Fruit fly (Drosophila melanogaster) whole organism, embryonic: ENCODE results near the gene CG12951.

Experiments used
- Awh ChIP-seq: fragments of 200-800 bp; sonication (Bioruptor generic); IDR thresholded peaks from 2 replicates; pipeline ENCODE4, ENCODE4 v1.3.6; 2022; ENCODE audit warnings: missing biosample characterization, missing genetic modification characterization
- CG10654 ChIP-seq: fragments of 200-800 bp; sonication (Bioruptor generic); optimal IDR thresholded peaks from 2 replicates; lab custom pipeline; 2016; ENCODE audit warnings: missing biosample characterization, missing genetic modification characterization
- CG10979 ChIP-seq: fragments of 200-800 bp; sonication (Bioruptor generic); optimal IDR thresholded peaks from 2 replicates; lab custom pipeline; 2018; ENCODE audit warnings: missing biosample characterization, mild to moderate bottlenecking, missing genetic modification characterization, moderate library complexity
- CG12071 ChIP-seq: fragments of 200-800 bp; sonication (Bioruptor generic); optimal IDR thresholded peaks from 3 replicates; lab custom pipeline; 2018; ENCODE audit warnings: missing biosample characterization, mild to moderate bottlenecking, missing genetic modification characterization
- CG12219 ChIP-seq: fragments of 200-800 bp; sonication (Bioruptor generic); optimal IDR thresholded peaks from 3 replicates; lab custom pipeline; 2018; ENCODE audit warnings: missing biosample characterization, mild to moderate bottlenecking, missing genetic modification characterization
- CG14710 ChIP-seq: fragments of 200-800 bp; sonication (Bioruptor generic); optimal IDR thresholded peaks from 3 replicates; lab custom pipeline; 2019; ENCODE audit warnings: missing biosample characterization, mild to moderate bottlenecking, missing genetic modification characterization, moderate library complexity
- CG14860 ChIP-seq: fragments of 200-800 bp; sonication (Bioruptor generic); IDR thresholded peaks from 3 replicates; pipeline ENCODE4 v1.3.6; 2022; ENCODE audit warnings: missing biosample characterization, missing genetic modification characterization; ENCODE audit not compliant: partially characterized antibody
- CG15696 ChIP-seq: fragments of 200-800 bp; sonication (Bioruptor generic); optimal IDR thresholded peaks from 2 replicates; lab custom pipeline; 2019; ENCODE audit warnings: missing biosample characterization, mild to moderate bottlenecking, missing genetic modification characterization, moderate library complexity
- CG17186 ChIP-seq: fragments of 200-800 bp; sonication (Bioruptor generic); optimal IDR thresholded peaks from 3 replicates; lab custom pipeline; 2017; ENCODE audit warnings: missing biosample characterization, missing genetic modification reagents, missing genetic modification characterization
- CG18262 ChIP-seq: fragments of 200-800 bp; optimal IDR thresholded peaks from 3 replicates; lab custom pipeline; 2019; ENCODE audit warnings: missing biosample characterization, mild to moderate bottlenecking, missing genetic modification characterization, moderate library complexity
- CG18619 ChIP-seq: fragments of 200-800 bp; sonication (Bioruptor generic); optimal IDR thresholded peaks from 3 replicates; lab custom pipeline; 2017; ENCODE audit warnings: missing biosample characterization, mild to moderate bottlenecking, missing genetic modification characterization
- CG2199 ChIP-seq: fragments of 200-800 bp; sonication (Bioruptor generic); IDR thresholded peaks from 3 replicates; pipeline ENCODE4 v1.3.6; 2022; ENCODE audit warnings: missing biosample characterization, missing genetic modification characterization
- CG2712 ChIP-seq: fragments of 200-800 bp; optimal IDR thresholded peaks from 3 replicates; lab custom pipeline; 2019; ENCODE audit warnings: missing biosample characterization, mild to moderate bottlenecking, missing genetic modification characterization, moderate library complexity
- CG2875 ChIP-seq: fragments of 200-800 bp; sonication (Bioruptor generic); optimal IDR thresholded peaks from 2 replicates; lab custom pipeline; 2017; ENCODE audit warnings: missing biosample characterization, mild to moderate bottlenecking, missing genetic modification characterization, missing genetic modification reagents
- CG4617 ChIP-seq: fragments of 200-800 bp; sonication (Bioruptor generic); optimal IDR thresholded peaks from 3 replicates; lab custom pipeline; 2016; ENCODE audit warnings: missing biosample characterization, missing genetic modification characterization, borderline replicate concordance
- CG4820 ChIP-seq: fragments of 200-800 bp; sonication (Bioruptor generic); optimal IDR thresholded peaks from 3 replicates; lab custom pipeline; 2016; ENCODE audit warnings: missing biosample characterization, missing genetic modification characterization
- CG7928 ChIP-seq: fragments of 200-800 bp; sonication (Bioruptor generic); optimal IDR thresholded peaks from 2 replicates; lab custom pipeline; 2017; ENCODE audit warnings: missing biosample characterization, mild to moderate bottlenecking, missing genetic modification characterization
- CG9727 ChIP-seq: fragments of 200-800 bp; sonication (Bioruptor generic); optimal IDR thresholded peaks from 3 replicates; lab custom pipeline; 2017; ENCODE audit warnings: missing biosample characterization, mild to moderate bottlenecking, missing genetic modification characterization
- D19A ChIP-seq: fragments of 200-800 bp; optimal IDR thresholded peaks from 3 replicates; lab custom pipeline; 2019; ENCODE audit warnings: missing biosample characterization, mild to moderate bottlenecking, missing genetic modification characterization, moderate library complexity
- HLH54F ChIP-seq: fragments of 200-800 bp; sonication (Bioruptor generic); optimal IDR thresholded peaks from 3 replicates; lab custom pipeline; 2016; ENCODE audit warnings: missing biosample characterization, missing genetic modification characterization
- Hsf ChIP-seq: fragments of 200-800 bp; sonication (Bioruptor generic); optimal IDR thresholded peaks from 3 replicates; lab custom pipeline; 2016; ENCODE audit warnings: missing biosample characterization, missing genetic modification characterization
- Jarid2 ChIP-seq: fragments of 200-800 bp; sonication (Bioruptor generic); optimal IDR thresholded peaks from 3 replicates; lab custom pipeline; 2017; ENCODE audit warnings: mild to moderate bottlenecking, missing biosample characterization, missing genetic modification reagents, missing genetic modification characterization
- Kr ChIP-seq: fragments of 200-800 bp; sonication (Bioruptor generic); optimal IDR thresholded peaks from 2 replicates; lab custom pipeline; 2017; ENCODE audit warnings: missing biosample characterization, mild to moderate bottlenecking, missing genetic modification characterization
- Myb ChIP-seq: fragments of 200-800 bp; sonication (Bioruptor generic); optimal IDR thresholded peaks from 2 replicates; lab custom pipeline; 2016; ENCODE audit warnings: missing biosample characterization, missing genetic modification characterization
- Tbp ChIP-seq: fragments of >200 bp; optimal IDR thresholded peaks from 2 replicates; lab custom pipeline; 2018; ENCODE audit warnings: missing biosample characterization, missing genetic modification characterization
- Xrp1 ChIP-seq: fragments of 200-800 bp; sonication (Bioruptor generic); IDR thresholded peaks from 2 replicates; pipeline ENCODE4 v1.3.6; 2022; ENCODE audit warnings: missing biosample characterization, missing genetic modification characterization
- dmrt11E ChIP-seq: fragments of 200-800 bp; sonication (Bioruptor generic); optimal IDR thresholded peaks from 3 replicates; lab custom pipeline; 2018; ENCODE audit warnings: missing biosample characterization, mild to moderate bottlenecking, missing genetic modification characterization, moderate library complexity
- grau ChIP-seq: fragments of 200-800 bp; optimal IDR thresholded peaks from 3 replicates; lab custom pipeline; 2019; ENCODE audit warnings: missing biosample characterization, mild to moderate bottlenecking, missing genetic modification characterization, moderate library complexity
- lola ChIP-seq, 3 experiments: fragments of >200 bp in 2 of 3; fragments of 200-800 bp in 1 of 3; sonication (Bioruptor generic) in 1 of 3; optimal IDR thresholded peaks; 2 replicates each; lab custom pipeline; 2017 to 2019; ENCODE audit warnings: missing biosample characterization in 3 of 3, missing genetic modification characterization in 3 of 3, mild to moderate bottlenecking in 1 of 3, moderate library complexity in 1 of 3
- nom ChIP-seq: fragments of 200-800 bp; sonication (Bioruptor generic); optimal IDR thresholded peaks from 2 replicates; lab custom pipeline; 2017; ENCODE audit warnings: missing biosample characterization, missing genetic modification characterization, mild to moderate bottlenecking, moderate library complexity, missing genetic modification reagents
- pan ChIP-seq, 4 experiments: fragments of >200 bp in 3 of 4; fragments of 200-800 bp in 1 of 4; sonication (Bioruptor generic) in 1 of 4; optimal IDR thresholded peaks in 3 of 4; IDR thresholded peaks in 1 of 4; 2 replicates each; pipeline versions ENCODE4 v1.3.6 to Lab custom; 2017 to 2022; ENCODE audit warnings: missing biosample characterization in 2 of 4, missing genetic modification characterization in 2 of 4, mixed read lengths in 1 of 4
- phol ChIP-seq: fragments of 200-800 bp; sonication (Bioruptor generic); optimal IDR thresholded peaks from 3 replicates; lab custom pipeline; 2018; ENCODE audit warnings: missing biosample characterization, mild to moderate bottlenecking, missing genetic modification characterization, moderate library complexity
- pros ChIP-seq: fragments of 200-800 bp; sonication (Bioruptor generic); optimal IDR thresholded peaks from 3 replicates; lab custom pipeline; 2019; ENCODE audit warnings: missing biosample characterization, mild to moderate bottlenecking, missing genetic modification characterization, moderate library complexity
- row ChIP-seq: fragments of 200-800 bp; sonication (Bioruptor generic); IDR thresholded peaks from 3 replicates; pipeline ENCODE4 v1.3.6; 2022; ENCODE audit warnings: missing biosample characterization, missing genetic modification characterization
- sens ChIP-seq: fragments of 200-800 bp; sonication (Bioruptor generic); peaks from one replicate; lab custom pipeline; 2016; ENCODE audit warnings: missing biosample characterization, missing genetic modification characterization
- sqz ChIP-seq: fragments of 200-800 bp; sonication (Bioruptor generic); optimal IDR thresholded peaks from 3 replicates; lab custom pipeline; 2018; ENCODE audit warnings: missing biosample characterization, mild to moderate bottlenecking, missing genetic modification characterization
- sug ChIP-seq: fragments of 200-800 bp; optimal IDR thresholded peaks from 2 replicates; lab custom pipeline; 2019; ENCODE audit warnings: missing biosample characterization, mild to moderate bottlenecking, missing genetic modification characterization, moderate library complexity
- zen ChIP-seq: fragments of 200-800 bp; sonication (Bioruptor generic); optimal IDR thresholded peaks from 3 replicates; lab custom pipeline; 2018; ENCODE audit warnings: missing biosample characterization, mild to moderate bottlenecking, missing genetic modification characterization, moderate library complexity

The CG12951 gene

DNA sequence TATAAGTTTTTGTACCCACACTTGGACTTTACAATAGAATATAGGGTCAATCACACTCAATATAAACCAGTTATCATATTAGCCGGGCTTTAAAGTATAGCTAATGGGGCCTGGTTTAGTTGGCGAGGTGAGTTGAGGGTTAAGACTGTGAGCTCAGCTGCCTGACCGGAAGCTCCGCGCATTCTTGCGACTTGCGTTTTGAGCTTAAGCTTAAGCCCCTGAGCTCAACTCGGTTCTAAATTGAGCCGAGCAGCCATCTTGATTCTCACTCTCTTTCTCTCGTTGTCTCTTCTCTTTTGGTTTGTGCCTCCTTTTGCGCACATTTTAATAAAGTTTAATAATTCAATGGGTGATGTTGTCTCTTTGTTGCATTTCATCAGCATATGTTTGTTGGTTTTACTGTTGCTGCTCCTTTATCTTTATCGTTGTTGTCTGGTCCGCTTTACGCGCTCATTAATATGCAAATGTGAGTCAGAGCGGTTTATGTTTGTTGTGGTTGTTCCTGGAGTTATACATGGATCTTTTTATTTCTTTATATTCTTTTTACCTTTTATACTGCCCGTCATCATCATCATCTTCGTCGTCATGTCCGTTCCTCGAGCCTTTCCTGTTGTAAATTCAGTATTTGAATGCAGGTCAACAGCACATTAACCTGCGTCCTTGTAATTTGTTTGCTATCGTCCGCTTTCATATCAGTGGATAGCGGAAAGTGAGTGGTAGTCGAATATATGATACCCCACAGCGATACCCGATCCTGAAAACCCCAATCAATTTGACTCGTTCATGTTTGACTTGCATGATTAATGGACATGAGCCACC is 20.6 kb upstream of the CG12951 start (continued):
- no peak for TF ChIP-seq CG14710 (tag; lab: Kevin White, UChicago)
- no peak for TF ChIP-seq Jarid2 (GFP tag; lab: Kevin White, UChicago)
- TF ChIP-seq nom (GFP tag; lab: Kevin White, UChicago) = peak; percentile 47
- TF ChIP-seq Myb (GFP tag; lab: Kevin White, UChicago) = no peak
- no peak for TF ChIP-seq CG18619 (GFP tag; lab: Kevin White, UChicago)
- TF ChIP-seq pan (optimal IDR thresholded peaks at IDR 0.05; lab: Kevin White, UChicago) = no peak
- TF ChIP-seq pan (GFP tag; optimal IDR thresholded peaks at IDR 0.05 in 1 of 2, IDR thresholded peaks at IDR 0.05 in 1 of 2) = no peak

DNA sequence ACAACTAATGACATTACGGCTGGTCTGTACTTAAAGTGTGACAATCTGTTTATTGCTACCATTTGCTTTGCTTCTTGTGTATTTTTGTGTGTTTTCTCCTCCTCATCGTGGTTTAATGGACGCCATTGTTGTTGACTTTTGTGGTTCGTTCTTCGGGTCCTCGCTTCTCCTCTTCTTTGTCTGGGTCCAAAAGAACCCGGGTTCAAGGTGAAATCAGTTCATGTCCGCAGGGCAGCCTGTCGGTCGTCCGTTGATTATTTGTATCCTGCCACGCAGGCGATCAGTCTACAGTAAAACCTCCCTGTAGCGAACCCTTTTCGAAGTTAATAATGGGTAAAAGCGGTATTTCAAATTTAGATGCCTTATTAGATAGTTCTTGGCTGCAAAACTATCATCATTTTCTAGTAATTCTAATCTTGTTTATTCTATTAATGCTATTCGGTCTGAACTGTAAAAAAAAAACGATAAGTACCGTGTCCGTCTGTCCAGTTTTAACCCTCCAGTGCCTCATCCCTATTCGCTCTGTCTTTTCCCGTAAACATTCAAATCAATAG is 19.2 kb upstream of the CG12951 start:
- no peak for TF ChIP-seq CG12071 (GFP tag; lab: Kevin White, UChicago)
- peak; percentile 28 for TF ChIP-seq sqz (GFP tag; lab: Kevin White, UChicago)
- peak in 1 of 3 experiments; percentile 0 for TF ChIP-seq lola (GFP tag; optimal IDR thresholded peaks at IDR 0.05; lab: Kevin White, UChicago)
- TF ChIP-seq CG17186 (GFP tag; lab: Kevin White, UChicago) = no peak
- TF ChIP-seq sug = no peak
- peak; percentile 91 for TF ChIP-seq grau (tag; lab: Kevin White, UChicago)
- no peak for TF ChIP-seq row (GFP tag; lab: Robert Waterston, UW)
- no peak for TF ChIP-seq CG4617 (GFP tag; lab: Kevin White, UChicago)
- no peak for TF ChIP-seq CG18262 (tag; lab: Kevin White, UChicago)
- TF ChIP-seq zen (tag; lab: Kevin White, UChicago) = peak; percentile 15
- TF ChIP-seq dmrt11E = peak; percentile 24
- peak; percentile 9 for TF ChIP-seq CG9727 (GFP tag; lab: Kevin White, UChicago)
- TF ChIP-seq Kr (GFP tag; lab: Kevin White, UChicago) = peak; percentile 56
- TF ChIP-seq CG14860 = no peak
- TF ChIP-seq pan (optimal IDR thresholded peaks at IDR 0.05; lab: Kevin White, UChicago) = no peak
- TF ChIP-seq pan (GFP tag; optimal IDR thresholded peaks at IDR 0.05 in 1 of 2, IDR thresholded peaks at IDR 0.05 in 1 of 2) = peak in 1 of 2 experiments; percentile 17
- TF ChIP-seq Xrp1 (GFP tag; lab: Robert Waterston, UW) = peak; percentile 21; the same call in 1 of the 2 replicates
- TF ChIP-seq CG2875 = no peak
- peak; percentile 74; the same call in 1 of the 3 replicates for TF ChIP-seq CG2199 (GFP tag; lab: Robert Waterston, UW)
- peak; percentile 6 for TF ChIP-seq D19A (tag; lab: Kevin White, UChicago)
- peak; percentile 81 for TF ChIP-seq sens (GFP tag; lab: Kevin White, UChicago)
- peak; percentile 48 for TF ChIP-seq CG15696 (tag; lab: Kevin White, UChicago)
- peak; percentile 17 for TF ChIP-seq pros (GFP tag; lab: Kevin White, UChicago)
- no peak for TF ChIP-seq Hsf (GFP tag; lab: Kevin White, UChicago)
- no peak for TF ChIP-seq CG4820 (GFP tag; lab: Kevin White, UChicago)
- TF ChIP-seq Awh (GFP tag; lab: Robert Waterston, UW) = 0 out of 2 replicates have a peak, but pooled peaks have one; percentile 7
- no peak for TF ChIP-seq CG7928 (GFP tag; lab: Kevin White, UChicago)
- TF ChIP-seq CG2712 (tag; lab: Kevin White, UChicago) = peak; percentile 26
- no peak for TF ChIP-seq CG10654 (GFP tag; lab: Kevin White, UChicago)
- no peak for TF ChIP-seq Tbp (GFP tag; lab: Kevin White, UChicago)
- no peak for TF ChIP-seq HLH54F (GFP tag; lab: Kevin White, UChicago)
- TF ChIP-seq CG10979 = peak; percentile 17
- TF ChIP-seq CG12219 (GFP tag; lab: Kevin White, UChicago) = no peak
- peak; percentile 42 for TF ChIP-seq phol (tag; lab: Kevin White, UChicago)
- TF ChIP-seq, all 482 proteins: peak for 18
